Fruit fly (Drosophila melanogaster) whole organism, embryonic: ENCODE measurements around the gene CG42591.

Source experiments
- BEAF-32 ChIP-seq: fragments of 200-800 bp; sonication (Bioruptor generic); optimal IDR thresholded peaks from 3 replicates; lab custom pipeline; 2017; ENCODE audit warnings: missing biosample characterization, missing genetic modification characterization, mild to moderate bottlenecking, moderate library complexity, missing genetic modification reagents
- CG10209 ChIP-seq: fragments of 200-800 bp; sonication (Bioruptor generic); optimal IDR thresholded peaks from 3 replicates; lab custom pipeline; 2017; ENCODE audit warnings: missing biosample characterization, mild to moderate bottlenecking, missing genetic modification characterization, missing genetic modification reagents
- CG10431 ChIP-seq: fragments of 200-800 bp; sonication (Bioruptor generic); optimal IDR thresholded peaks from 3 replicates; lab custom pipeline; 2018; ENCODE audit warnings: missing biosample characterization, mild to moderate bottlenecking, missing genetic modification characterization
- CG10462 ChIP-seq: fragments of 200-800 bp; sonication (Bioruptor generic); optimal IDR thresholded peaks from 2 replicates; lab custom pipeline; 2016; ENCODE audit warnings: missing biosample characterization, missing genetic modification characterization
- CG10654 ChIP-seq: fragments of 200-800 bp; sonication (Bioruptor generic); optimal IDR thresholded peaks from 2 replicates; lab custom pipeline; 2016; ENCODE audit warnings: missing biosample characterization, missing genetic modification characterization
- CG11696 ChIP-seq: fragments of 200-800 bp; sonication (Bioruptor generic); IDR thresholded peaks from 2 replicates; pipeline ENCODE4 v1.3.6; 2022; ENCODE audit warnings: missing biosample characterization, missing genetic modification characterization
- CG12104 ChIP-seq: fragments of 200-800 bp; sonication (Bioruptor generic); optimal IDR thresholded peaks from 3 replicates; lab custom pipeline; 2016; ENCODE audit warnings: missing biosample characterization, missing genetic modification characterization
- CG15601 ChIP-seq: fragments of 200-800 bp; sonication (Bioruptor generic); optimal IDR thresholded peaks from 3 replicates; lab custom pipeline; 2019; ENCODE audit warnings: missing biosample characterization, mild to moderate bottlenecking, missing genetic modification characterization, moderate library complexity
- CG18011 ChIP-seq: fragments of 200-800 bp; sonication (Bioruptor generic); optimal IDR thresholded peaks from 2 replicates; lab custom pipeline; 2017; ENCODE audit warnings: missing biosample characterization, missing genetic modification characterization, mild to moderate bottlenecking, moderate library complexity, missing genotype
- CG18599 ChIP-seq: fragments of 200-800 bp; sonication (Bioruptor generic); optimal IDR thresholded peaks from 3 replicates; lab custom pipeline; 2017; ENCODE audit warnings: missing biosample characterization, missing genetic modification characterization, mild to moderate bottlenecking, moderate library complexity, missing genetic modification reagents
- CG2712 ChIP-seq: fragments of 200-800 bp; optimal IDR thresholded peaks from 3 replicates; lab custom pipeline; 2019; ENCODE audit warnings: missing biosample characterization, mild to moderate bottlenecking, missing genetic modification characterization, moderate library complexity
- CG31224 ChIP-seq: fragments of 200-800 bp; sonication (Bioruptor generic); IDR thresholded peaks from 2 replicates; pipeline ENCODE4 v1.3.6; 2022; ENCODE audit warnings: missing biosample characterization, missing genetic modification characterization
- CG3163 ChIP-seq: fragments of 200-800 bp; sonication (Bioruptor generic); optimal IDR thresholded peaks from 3 replicates; lab custom pipeline; 2016; ENCODE audit warnings: missing biosample characterization, missing genetic modification characterization
- CG32532 ChIP-seq: fragments of 200-800 bp; sonication (Bioruptor generic); IDR thresholded peaks from 2 replicates; pipeline ENCODE4 v1.3.6; 2022; ENCODE audit warnings: missing biosample characterization, missing genetic modification characterization
- CG33213 ChIP-seq: fragments of 200-800 bp; sonication (Bioruptor generic); optimal IDR thresholded peaks from 3 replicates; lab custom pipeline; 2016; ENCODE audit warnings: missing biosample characterization, missing genetic modification characterization
- CG4328 ChIP-seq: fragments of 200-800 bp; sonication (Bioruptor generic); optimal IDR thresholded peaks from 3 replicates; lab custom pipeline; 2017; ENCODE audit warnings: missing biosample characterization, missing genetic modification reagents, missing genetic modification characterization
- CG43689 ChIP-seq: fragments of 200-800 bp; sonication (Bioruptor generic); IDR thresholded peaks from 2 replicates; pipeline ENCODE4 v1.3.6; 2022; ENCODE audit warnings: missing biosample characterization, missing genetic modification characterization
- CG6683 ChIP-seq: fragments of 200-800 bp; sonication (Bioruptor generic); optimal IDR thresholded peaks from 2 replicates; lab custom pipeline; 2017; ENCODE audit warnings: missing biosample characterization, mild to moderate bottlenecking, missing genetic modification characterization, missing genetic modification reagents
- CG7839 ChIP-seq: fragments of 200-800 bp; sonication (Bioruptor generic); optimal IDR thresholded peaks from 3 replicates; lab custom pipeline; 2018; ENCODE audit warnings: missing biosample characterization, mild to moderate bottlenecking, missing genetic modification characterization, moderate library complexity
- CG7928 ChIP-seq: fragments of 200-800 bp; sonication (Bioruptor generic); optimal IDR thresholded peaks from 2 replicates; lab custom pipeline; 2017; ENCODE audit warnings: missing biosample characterization, mild to moderate bottlenecking, missing genetic modification characterization
- CHES-1-like ChIP-seq: fragments of 200-800 bp; sonication (Bioruptor generic); optimal IDR thresholded peaks from 2 replicates; lab custom pipeline; 2016; ENCODE audit warnings: missing biosample characterization, missing genetic modification characterization
- Camta ChIP-seq: fragments of 200-800 bp; sonication (Bioruptor generic); optimal IDR thresholded peaks from 2 replicates; lab custom pipeline; 2016; ENCODE audit warnings: missing biosample characterization, missing genetic modification characterization
- H2.0 ChIP-seq: fragments of 200-800 bp; sonication (Bioruptor generic); IDR thresholded peaks from 2 replicates; pipeline ENCODE4 v1.3.6; 2022; ENCODE audit warnings: missing biosample characterization, missing genetic modification characterization
- Lhr ChIP-seq: fragments of 200-800 bp; sonication (Bioruptor generic); optimal IDR thresholded peaks from 3 replicates; lab custom pipeline; 2017; ENCODE audit warnings: mild to moderate bottlenecking, missing biosample characterization, missing genetic modification reagents, missing genetic modification characterization
- NC2β ChIP-seq: fragments of 200-800 bp; sonication (Bioruptor generic); optimal IDR thresholded peaks from 2 replicates; lab custom pipeline; 2016; ENCODE audit warnings: missing biosample characterization, missing genetic modification characterization
- Sry-β ChIP-seq: fragments of 200-800 bp; sonication (Bioruptor generic); optimal IDR thresholded peaks from 2 replicates; lab custom pipeline; 2018; ENCODE audit warnings: missing biosample characterization, mild to moderate bottlenecking, missing genetic modification characterization, moderate library complexity
- Vsx1 ChIP-seq: fragments of 200-800 bp; sonication (Bioruptor generic); optimal IDR thresholded peaks from 2 replicates; lab custom pipeline; 2017; ENCODE audit warnings: missing biosample characterization, mild to moderate bottlenecking, missing genetic modification characterization, missing genetic modification reagents
- ab ChIP-seq: fragments of 200-800 bp; sonication (Bioruptor generic); optimal IDR thresholded peaks from 2 replicates; lab custom pipeline; 2016; ENCODE audit warnings: missing biosample characterization, missing genetic modification characterization
- aop ChIP-seq: fragments of 200-800 bp; sonication (Bioruptor generic); IDR thresholded peaks from 2 replicates; pipeline ENCODE4 v1.3.6; 2022; ENCODE audit warnings: missing biosample characterization, missing genetic modification characterization
- ap ChIP-seq: fragments of 200-800 bp; sonication (Bioruptor generic); IDR thresholded peaks from 2 replicates; pipeline ENCODE4 v1.3.6; 2022; ENCODE audit warnings: missing biosample characterization, missing genetic modification characterization
- bcd ChIP-seq: fragments of 200-800 bp; sonication (Bioruptor generic); optimal IDR thresholded peaks from 2 replicates; lab custom pipeline; 2017; ENCODE audit warnings: missing biosample characterization, mild to moderate bottlenecking, missing genetic modification characterization
- cato ChIP-seq: fragments of 200-800 bp; sonication (Bioruptor generic); optimal IDR thresholded peaks from 2 replicates; lab custom pipeline; 2016; ENCODE audit warnings: missing biosample characterization, missing genetic modification characterization, borderline replicate concordance
- corto ChIP-seq: fragments of 200-800 bp; sonication (Bioruptor generic); optimal IDR thresholded peaks from 2 replicates; lab custom pipeline; 2016; ENCODE audit warnings: missing biosample characterization, mild to moderate bottlenecking, missing genetic modification characterization, moderate library complexity
- crc ChIP-seq: fragments of 200-800 bp; sonication (Bioruptor generic); optimal IDR thresholded peaks from 2 replicates; lab custom pipeline; 2016; ENCODE audit warnings: missing biosample characterization, missing genetic modification characterization
- cwo ChIP-seq: fragments of 200-800 bp; sonication (Bioruptor generic); optimal IDR thresholded peaks from 3 replicates; lab custom pipeline; 2017; ENCODE audit warnings: missing biosample characterization, missing genetic modification characterization, mild to moderate bottlenecking, moderate library complexity, missing genetic modification reagents
- danr ChIP-seq: fragments of 200-800 bp; sonication (Bioruptor generic); IDR thresholded peaks from 2 replicates; pipeline ENCODE4 v1.3.6; 2022; ENCODE audit warnings: missing biosample characterization, missing genetic modification characterization
- dimm ChIP-seq: fragments of 200-800 bp; sonication (Bioruptor generic); IDR thresholded peaks from 2 replicates; pipeline ENCODE4 v1.3.6; 2022; ENCODE audit warnings: missing biosample characterization, missing genetic modification characterization
- exex ChIP-seq: fragments of 200-800 bp; sonication (Bioruptor generic); optimal IDR thresholded peaks from 4 replicates; lab custom pipeline; 2018; ENCODE audit warnings: missing biosample characterization, mild to moderate bottlenecking, missing genetic modification characterization, moderate library complexity
- fu2 ChIP-seq: fragments of 200-800 bp; sonication (Bioruptor generic); optimal IDR thresholded peaks from 2 replicates; lab custom pipeline; 2016; ENCODE audit warnings: missing biosample characterization, missing genetic modification characterization
- ham ChIP-seq: fragments of 200-800 bp; sonication (Bioruptor generic); IDR thresholded peaks from 2 replicates; pipeline ENCODE4 v1.3.6; 2022; ENCODE audit warnings: missing biosample characterization, missing genetic modification characterization
- lilli ChIP-seq: fragments of 200-800 bp; sonication (Bioruptor generic); optimal IDR thresholded peaks from 3 replicates; lab custom pipeline; 2016; ENCODE audit warnings: missing biosample characterization, missing genetic modification characterization
- mirr ChIP-seq: fragments of 200-800 bp; sonication (Bioruptor generic); optimal IDR thresholded peaks from 3 replicates; lab custom pipeline; 2018; ENCODE audit warnings: missing biosample characterization, mild to moderate bottlenecking, missing genetic modification characterization
- odd ChIP-seq: fragments of 200-800 bp; sonication (Bioruptor generic); optimal IDR thresholded peaks from 2 replicates; lab custom pipeline; 2017; ENCODE audit warnings: missing biosample characterization, mild to moderate bottlenecking, missing genetic modification characterization
- peb ChIP-seq: fragments of 200-800 bp; sonication (Bioruptor generic); IDR thresholded peaks from 2 replicates; pipeline ENCODE4 v1.3.6; 2022; ENCODE audit warnings: missing biosample characterization, missing genetic modification characterization
- pzg ChIP-seq: fragments of 200-800 bp; sonication (Bioruptor generic); optimal IDR thresholded peaks from 3 replicates; lab custom pipeline; 2018; ENCODE audit warnings: missing biosample characterization, mild to moderate bottlenecking, missing genetic modification characterization, moderate library complexity
- toy ChIP-seq: fragments of 200-800 bp; sonication (Bioruptor generic); IDR thresholded peaks from 2 replicates; pipeline ENCODE4 v1.3.6; 2022; ENCODE audit warnings: missing biosample characterization, missing genetic modification characterization
- trh ChIP-seq: fragments of 200-800 bp; sonication (Bioruptor generic); optimal IDR thresholded peaks from 2 replicates; lab custom pipeline; 2016; ENCODE audit warnings: missing biosample characterization, missing genetic modification characterization
- usp ChIP-seq: fragments of >200 bp; optimal IDR thresholded peaks from 2 replicates; lab custom pipeline; 2017; ENCODE audit warnings: missing biosample characterization, missing genetic modification characterization
- z ChIP-seq: fragments of 200-800 bp; sonication (Bioruptor generic); IDR thresholded peaks from 3 replicates; pipeline ENCODE4 v1.3.6; 2022; ENCODE audit warnings: missing biosample characterization, missing genetic modification characterization

Gene CG42591

dm6 chr3L:8063214-8064156 lies 6.3 kb downstream of the CG42591 start, which contains the start of gene Sarm (continued):
- no peak for TF ChIP-seq peb (GFP tag; lab: Robert Waterston, UW)
- TF ChIP-seq CG33213, result no peak
- peak; percentile 55 for TF ChIP-seq bcd (GFP tag; lab: Kevin White, UChicago)
- no peak for TF ChIP-seq CG10431 (GFP tag; lab: Kevin White, UChicago)
- TF ChIP-seq corto (GFP tag; lab: Kevin White, UChicago), result no peak
- peak; percentile 3 for TF ChIP-seq CG10209 (GFP tag; lab: Kevin White, UChicago)
- TF ChIP-seq CG3163, result no peak
- TF ChIP-seq ham (GFP tag; lab: Robert Waterston, UW), result no peak
- no peak for TF ChIP-seq CG43689
- TF ChIP-seq Camta (GFP tag; lab: Kevin White, UChicago), result no peak
- peak; percentile 52 for TF ChIP-seq lilli (GFP tag; lab: Kevin White, UChicago)
- TF ChIP-seq toy (GFP tag; lab: Robert Waterston, UW), result no peak
- no peak for TF ChIP-seq CG31224 (GFP tag; lab: Robert Waterston, UW)
- TF ChIP-seq Lhr (GFP tag; lab: Kevin White, UChicago), result peak; percentile 3
- TF ChIP-seq CG15601 (tag; lab: Kevin White, UChicago), result peak; percentile 18
- peak; percentile 93 for TF ChIP-seq Sry-β
- TF ChIP-seq H2.0 (GFP tag; lab: Robert Waterston, UW), result no peak; the same call in 1 of the 2 replicates
- no peak for TF ChIP-seq trh (GFP tag; lab: Kevin White, UChicago)
- TF ChIP-seq CG18011 (GFP tag; lab: Kevin White, UChicago), result no peak
- TF ChIP-seq CG4328 (GFP tag; lab: Kevin White, UChicago), result peak; percentile 37
- no peak for TF ChIP-seq exex (tag; lab: Kevin White, UChicago)
- TF ChIP-seq CG32532 (GFP tag; lab: Robert Waterston, UW), result no peak
- TF ChIP-seq CG10462 (GFP tag; lab: Kevin White, UChicago), result no peak
- no peak for TF ChIP-seq CHES-1-like (GFP tag; lab: Kevin White, UChicago)
- no peak for TF ChIP-seq CG6683 (GFP tag; lab: Kevin White, UChicago)
- TF ChIP-seq mirr, result no peak
- no peak for TF ChIP-seq z (GFP tag; lab: Robert Waterston, UW)
- TF ChIP-seq NC2β (GFP tag; lab: Kevin White, UChicago), result no peak
- TF ChIP-seq CG7839 (tag; lab: Kevin White, UChicago), result peak; percentile 43
- TF ChIP-seq BEAF-32 (GFP tag; lab: Kevin White, UChicago), result no peak
- TF ChIP-seq cato (GFP tag; lab: Kevin White, UChicago), result no peak
- peak; percentile 18 for TF ChIP-seq cwo
- peak; percentile 19 for TF ChIP-seq CG2712 (tag; lab: Kevin White, UChicago)
- TF ChIP-seq CG10654 (GFP tag; lab: Kevin White, UChicago), result no peak
- TF ChIP-seq fu2 (GFP tag; lab: Kevin White, UChicago), result no peak
- peak; percentile 15 for TF ChIP-seq Vsx1 (GFP tag; lab: Kevin White, UChicago)
- no peak for TF ChIP-seq usp (GFP tag; lab: Kevin White, UChicago)
- no peak for TF ChIP-seq CG7928 (GFP tag; lab: Kevin White, UChicago)
- no peak for TF ChIP-seq CG11696 (GFP tag; lab: Robert Waterston, UW)
- TF ChIP-seq ab (GFP tag; lab: Kevin White, UChicago), result no peak
- no peak for TF ChIP-seq aop (GFP tag; lab: Robert Waterston, UW)
- no peak for TF ChIP-seq dimm (GFP tag; lab: Robert Waterston, UW)
- peak; percentile 53 for TF ChIP-seq odd (GFP tag; lab: Kevin White, UChicago)
- no peak for TF ChIP-seq danr (GFP tag; lab: Robert Waterston, UW)
- TF ChIP-seq CG12104 (GFP tag; lab: Kevin White, UChicago), result peak; percentile 48
- TF ChIP-seq crc (GFP tag; lab: Kevin White, UChicago), result no peak
- no peak for TF ChIP-seq pzg (GFP tag; lab: Kevin White, UChicago)
- no peak for TF ChIP-seq ap (GFP tag; lab: Robert Waterston, UW)
- TF ChIP-seq CG18599 (GFP tag; lab: Kevin White, UChicago), result peak; percentile 20
